Fruit fly (Drosophila melanogaster): ENCODE measurements around the gene HP4.

Gene HP4

dm6 chr3L:7935933-7936494 lies 39.9 kb downstream of the HP4 start, which contains the start of the genes syd and Srp9 (continued):
- no peak for TF ChIP-seq odd (GFP tag; optimal IDR thresholded peaks at IDR 0.05)
- no peak for TF ChIP-seq CG9437 (GFP tag; optimal IDR thresholded peaks at IDR 0.05)
- no peak for TF ChIP-seq GATAe (GFP tag; conservative IDR thresholded peaks at IDR 0.05)
- TF ChIP-seq ro (GFP tag; IDR thresholded peaks at IDR 0.05): no peak
- no peak for TF ChIP-seq onecut (GFP tag; IDR thresholded peaks at IDR 0.05)
- TF ChIP-seq da (GFP tag; optimal IDR thresholded peaks at IDR 0.05): no peak
- no peak for TF ChIP-seq gsb (GFP tag; IDR thresholded peaks at IDR 0.05)
- no peak for TF ChIP-seq CG12155 (GFP tag; optimal IDR thresholded peaks at IDR 0.05)
- TF ChIP-seq Camta (GFP tag; optimal IDR thresholded peaks at IDR 0.05): no peak
- no peak for TF ChIP-seq az2 (GFP tag; optimal IDR thresholded peaks at IDR 0.05)
- no peak for TF ChIP-seq kah (GFP tag; optimal IDR thresholded peaks at IDR 0.05)
- TF ChIP-seq esg (GFP tag; conservative IDR thresholded peaks at IDR 0.05): no peak
- no peak for TF ChIP-seq CG1233 (GFP tag; optimal IDR thresholded peaks at IDR 0.05)
- TF ChIP-seq zf30C (GFP tag; optimal IDR thresholded peaks at IDR 0.05): no peak
- peak; percentile 61 for TF ChIP-seq pzg (GFP tag; optimal IDR thresholded peaks at IDR 0.05)
- no peak for TF ChIP-seq CG2120 (GFP tag; optimal IDR thresholded peaks at IDR 0.05)
- no peak for TF ChIP-seq CG7839 (tag; optimal IDR thresholded peaks at IDR 0.05)
- no peak for TF ChIP-seq lov (optimal IDR thresholded peaks at IDR 0.05)
- TF ChIP-seq lov (GFP tag; IDR thresholded peaks at IDR 0.05): no peak
- peak; percentile 99 for TF ChIP-seq CG2712 (tag; optimal IDR thresholded peaks at IDR 0.05)
- no peak for TF ChIP-seq abd-A (tag; optimal IDR thresholded peaks at IDR 0.05)
- no peak for TF ChIP-seq CG9932 (GFP tag; IDR thresholded peaks at IDR 0.05)
- no peak for TF ChIP-seq CG2875 (GFP tag; optimal IDR thresholded peaks at IDR 0.05)
- no peak for TF ChIP-seq Abd-B (GFP tag; optimal IDR thresholded peaks at IDR 0.05)
- no peak for TF ChIP-seq cato (GFP tag; optimal IDR thresholded peaks at IDR 0.05; ENCODE audit: borderline replicate concordance)
- no peak for TF ChIP-seq Usf (GFP tag; optimal IDR thresholded peaks at IDR 0.05)
- no peak for TF ChIP-seq CG12769 (tag; optimal IDR thresholded peaks at IDR 0.05)
- no peak for TF ChIP-seq tap (tag; optimal IDR thresholded peaks at IDR 0.05)
- TF ChIP-seq Atf-2 (GFP tag; optimal IDR thresholded peaks at IDR 0.05): no peak
- no peak for TF ChIP-seq CG6689 (GFP tag; IDR thresholded peaks at IDR 0.05)
- TF ChIP-seq CG18011 (GFP tag; optimal IDR thresholded peaks at IDR 0.05): no peak
- TF ChIP-seq dm (GFP tag; optimal IDR thresholded peaks at IDR 0.05): no peak
- no peak for TF ChIP-seq seq (GFP tag; IDR thresholded peaks at IDR 0.05)
- no peak for TF ChIP-seq dan (GFP tag; IDR thresholded peaks at IDR 0.05)
- TF ChIP-seq insv (GFP tag; optimal IDR thresholded peaks at IDR 0.05): no peak
- TF ChIP-seq peb (GFP tag; IDR thresholded peaks at IDR 0.05): no peak
- no peak for TF ChIP-seq CG4282 (GFP tag; optimal IDR thresholded peaks at IDR 0.05)
- TF ChIP-seq CG17829 (tag; optimal IDR thresholded peaks at IDR 0.05): peak; percentile 31
- TF ChIP-seq CG8924 (tag; optimal IDR thresholded peaks at IDR 0.05): peak; percentile 65
- TF ChIP-seq slp2 (GFP tag; optimal IDR thresholded peaks at IDR 0.05): no peak
- no peak for TF ChIP-seq CG11247 (GFP tag; IDR thresholded peaks at IDR 0.05)
- no peak for TF ChIP-seq wek (GFP tag; optimal IDR thresholded peaks at IDR 0.05)
- no peak for TF ChIP-seq Hr3 (GFP tag; optimal IDR thresholded peaks at IDR 0.05)
- TF ChIP-seq Blimp-1 (GFP tag; optimal IDR thresholded peaks at IDR 0.05): no peak
- no peak for TF ChIP-seq shn (GFP tag; optimal IDR thresholded peaks at IDR 0.05)
- no peak for TF ChIP-seq HLH4C (GFP tag; IDR thresholded peaks at IDR 0.05; ENCODE audit: partially characterized antibody)
- TF ChIP-seq Gsc (GFP tag; IDR thresholded peaks at IDR 0.05): no peak
- TF ChIP-seq CG13123 (GFP tag; optimal IDR thresholded peaks at IDR 0.05): no peak
- TF ChIP-seq D19A (tag; optimal IDR thresholded peaks at IDR 0.05): no peak
- TF ChIP-seq unc-4 (GFP tag; IDR thresholded peaks at IDR 0.05; ENCODE audit: partially characterized antibody): peak; percentile 23; the same call in 1 of the 2 replicates
- no peak for TF ChIP-seq zen (tag; optimal IDR thresholded peaks at IDR 0.05)
- TF ChIP-seq CG8281 (tag; optimal IDR thresholded peaks at IDR 0.05): no peak

Data from whole organism, embryonic.